Fruit fly (Drosophila melanogaster): ENCODE measurements around the gene CG45122.

dm6 chr3R:13065180-13065757 lies 21.3 kb downstream of the CG45122 start:
- TF ChIP-seq dsf (GFP tag; optimal IDR thresholded peaks at IDR 0.05; ENCODE audit: borderline replicate concordance) (no peak), br (GFP tag; optimal IDR thresholded peaks at IDR 0.05) (no peak), CrebA (GFP tag; optimal IDR thresholded peaks at IDR 0.05; ENCODE audit: borderline replicate concordance) (no peak), sage (GFP tag; optimal IDR thresholded peaks at IDR 0.05) (no peak), tai (GFP tag; optimal IDR thresholded peaks at IDR 0.05) (no peak), usp (GFP tag; optimal IDR thresholded peaks at IDR 0.05) (no peak), Myc (optimal IDR thresholded peaks at IDR 0.05) (no peak)

All from whole organism, wandering third instar larva.